Worm (Caenorhabditis elegans): ENCODE measurements around the gene srz-9.

The srz-9 gene

ce11 chrIII:1225595-1225994 lies 38.2 kb upstream of the srz-9 start:
- TF ChIP-seq snpc-4 (tag; optimal IDR thresholded peaks at IDR 0.05), result no peak
- TF ChIP-seq sptf-1 (tag; optimal IDR thresholded peaks at IDR 0.05), result no peak
- TF ChIP-seq zip-8 (tag; optimal IDR thresholded peaks at IDR 0.05), result no peak
- peak; percentile 84 for TF ChIP-seq ces-1 (GFP tag; optimal IDR thresholded peaks at IDR 0.05)
- peak; percentile 24 for TF ChIP-seq unc-120 (tag; optimal IDR thresholded peaks at IDR 0.05; ENCODE audit: poor library complexity, severe bottlenecking)

ce11 chrIII:1226256-1226655 lies 37.5 kb upstream of the srz-9 start:
- TF ChIP-seq blmp-1 (tag; optimal IDR thresholded peaks at IDR 0.05) (no peak), hlh-1 (tag; optimal IDR thresholded peaks at IDR 0.05) (no peak), lsy-2 (tag; optimal IDR thresholded peaks at IDR 0.05) (peak; percentile 20), sptf-1 (tag; optimal IDR thresholded peaks at IDR 0.05) (peak; percentile 16), pha-4 (tag; optimal IDR thresholded peaks at IDR 0.05) (peak; percentile 98)

- no peak for TF ChIP-seq sptf-1 (tag; optimal IDR thresholded peaks at IDR 0.05)
- TF ChIP-seq flh-1 (GFP tag; optimal IDR thresholded peaks at IDR 0.05), result no peak
- TF ChIP-seq unc-120 (tag; optimal IDR thresholded peaks at IDR 0.05; ENCODE audit: poor library complexity, severe bottlenecking), result no peak
- TF ChIP-seq lin-13 (tag; optimal IDR thresholded peaks at IDR 0.05), result no peak
- no peak for TF ChIP-seq mls-2 (tag; optimal IDR thresholded peaks at IDR 0.05)
- TF ChIP-seq bed-3 (GFP tag; optimal IDR thresholded peaks at IDR 0.05), result no peak
- no peak for TF ChIP-seq hlh-1 (tag; optimal IDR thresholded peaks at IDR 0.05)
- no peak for TF ChIP-seq tbx-8 (GFP tag; optimal IDR thresholded peaks at IDR 0.05)
- no peak for TF ChIP-seq mep-1 (tag; optimal IDR thresholded peaks at IDR 0.05)
- no peak for TF ChIP-seq nhr-28 (tag; optimal IDR thresholded peaks at IDR 0.05)
- no peak for TF ChIP-seq nhr-12 (tag; optimal IDR thresholded peaks at IDR 0.05)
- no peak for TF ChIP-seq mab-5 (tag; optimal IDR thresholded peaks at IDR 0.05)
- no peak for TF ChIP-seq unc-62 (GFP tag; optimal IDR thresholded peaks at IDR 0.05)
These were observed 35.2 kb upstream of the srz-9 start for ce11 chrIII:1228593-1228992.

- TF ChIP-seq bed-3 (GFP tag; optimal IDR thresholded peaks at IDR 0.05) (no peak), ceh-83 (GFP tag; optimal IDR thresholded peaks at IDR 0.05) (no peak), elt-3 (tag; optimal IDR thresholded peaks at IDR 0.05) (no peak), ztf-11 (tag; optimal IDR thresholded peaks at IDR 0.05) (no peak), sptf-1 (tag; optimal IDR thresholded peaks at IDR 0.05) (no peak), lin-13 (tag; optimal IDR thresholded peaks at IDR 0.05) (no peak), unc-39 (tag; optimal IDR thresholded peaks at IDR 0.05) (no peak), ces-1 (GFP tag; optimal IDR thresholded peaks at IDR 0.05) (no peak), zip-8 (tag; optimal IDR thresholded peaks at IDR 0.05) (no peak), lsy-2 (tag; optimal IDR thresholded peaks at IDR 0.05) (no peak)
These were observed 34.3 kb upstream of the srz-9 start for ce11 chrIII:1229510-1229909.

ce11 chrIII:1230174-1230573 lies 33.6 kb upstream of the srz-9 start, which contains the start of gene pes-4:
Gene pes-4, minus strand, starts transcription at chrIII:1230274.
- TF ChIP-seq nhr-28 (tag; optimal IDR thresholded peaks at IDR 0.05) (no peak), ces-1 (GFP tag; optimal IDR thresholded peaks at IDR 0.05) (peak; percentile 27)

- TF ChIP-seq nhr-28 (tag; optimal IDR thresholded peaks at IDR 0.05) (no peak), snpc-4 (tag; optimal IDR thresholded peaks at IDR 0.05) (no peak), cnd-1 (tag; optimal IDR thresholded peaks at IDR 0.05) (no peak), ham-2 (GFP tag; optimal IDR thresholded peaks at IDR 0.05) (no peak), ztf-11 (tag; optimal IDR thresholded peaks at IDR 0.05) (no peak), nhr-237 (tag; optimal IDR thresholded peaks at IDR 0.05) (no peak), hlh-1 (tag; optimal IDR thresholded peaks at IDR 0.05) (no peak), flh-1 (GFP tag; optimal IDR thresholded peaks at IDR 0.05) (no peak), lsy-2 (tag; optimal IDR thresholded peaks at IDR 0.05) (no peak), lin-32 (GFP tag; optimal IDR thresholded peaks at IDR 0.05) (no peak), unc-39 (tag; optimal IDR thresholded peaks at IDR 0.05) (no peak), ceh-39 (tag; optimal IDR thresholded peaks at IDR 0.05) (no peak), ces-1 (GFP tag; optimal IDR thresholded peaks at IDR 0.05) (no peak)
These were observed 33.1 kb upstream of the srz-9 start for ce11 chrIII:1230672-1231071.

ce11 chrIII:1231186-1231585 lies 32.6 kb upstream of the srz-9 start:
- no peak for TF ChIP-seq M03D4.4 (tag; optimal IDR thresholded peaks at IDR 0.05)
- TF ChIP-seq ceh-39 (tag; optimal IDR thresholded peaks at IDR 0.05), result no peak
- no peak for TF ChIP-seq ztf-11 (tag; optimal IDR thresholded peaks at IDR 0.05)
- TF ChIP-seq flh-1 (GFP tag; optimal IDR thresholded peaks at IDR 0.05), result no peak
- no peak for TF ChIP-seq lin-32 (GFP tag; optimal IDR thresholded peaks at IDR 0.05)
